Worm (Caenorhabditis elegans) whole organism, young adult: Measurements from ENCODE around the gene nhr-84.
A peak's percentile ranks its signal among the peaks of the same experiment; 100 is the strongest.

ENCODE experiments used
- B0019.2 ChIP-seq: fragments of 200-800 bp; sonication (Bioruptor generic); conservative IDR thresholded peaks from 2 replicates; pipeline ENCODE4 v1.3.6; 2022; ENCODE audit warnings: missing genetic modification reagents, missing genetic modification characterization, missing compliant biosample characterization
- F10E7.11 ChIP-seq: sonication (generic microtip); optimal IDR thresholded peaks from 2 replicates; lab custom pipeline; 2017; ENCODE audit warnings: mild to moderate bottlenecking, missing genetic modification characterization, moderate library complexity, missing compliant biosample characterization
- F22D6.2 ChIP-seq: sonication (generic microtip); optimal IDR thresholded peaks from 2 replicates; lab custom pipeline; 2016; ENCODE audit warnings: mild to moderate bottlenecking, missing genetic modification characterization, missing compliant biosample characterization
- F23B12.7 ChIP-seq: sonication (generic microtip); optimal IDR thresholded peaks from 2 replicates; lab custom pipeline; 2017; ENCODE audit warnings: missing genetic modification characterization, mild to moderate bottlenecking, missing compliant biosample characterization, antibody characterized with exemption, moderate library complexity; ENCODE audit not compliant: insufficient read depth
- F52B5.7 ChIP-seq: sonication (generic microtip); optimal IDR thresholded peaks from 2 replicates; lab custom pipeline; 2016; ENCODE audit warnings: mild to moderate bottlenecking, missing genetic modification characterization, missing compliant biosample characterization
- F57C9.4 ChIP-seq: sonication (generic microtip); optimal IDR thresholded peaks from 2 replicates; lab custom pipeline; 2017; ENCODE audit warnings: mild to moderate bottlenecking, missing genetic modification characterization, missing compliant biosample characterization
- Y53F4B.3 ChIP-seq: fragments of 200-800 bp; sonication (Bioruptor generic); IDR thresholded peaks from 2 replicates; pipeline ENCODE4 v1.3.6; 2022; ENCODE audit warnings: missing genetic modification reagents, missing genetic modification characterization, missing compliant biosample characterization
- ZK185.1 ChIP-seq: sonication (generic microtip); optimal IDR thresholded peaks from 2 replicates; lab custom pipeline; 2016; ENCODE audit warnings: mild to moderate bottlenecking, missing genetic modification characterization, missing compliant biosample characterization; ENCODE audit not compliant: poor library complexity, severe bottlenecking
- akir-1 ChIP-seq: fragments of 200-800 bp; sonication (Bioruptor generic); optimal IDR thresholded peaks from 2 replicates; lab custom pipeline; 2018; ENCODE audit warnings: mild to moderate bottlenecking, missing genetic modification characterization, moderate library complexity, missing compliant biosample characterization
- ccch-3 ChIP-seq: fragments of 200-800 bp; sonication (Bioruptor generic); optimal IDR thresholded peaks from 2 replicates; lab custom pipeline; 2018; ENCODE audit warnings: mild to moderate bottlenecking, missing genetic modification characterization, missing compliant biosample characterization
- cebp-1 ChIP-seq, 2 experiments: fragments of 200-800 bp in 1 of 2; sonication (Bioruptor generic) in 1 of 2; sonication (generic microtip) in 1 of 2; IDR thresholded peaks in 1 of 2; optimal IDR thresholded peaks in 1 of 2; 2 replicates each; pipeline versions ENCODE4 v1.3.6 to Lab custom; 2017 to 2022; ENCODE audit warnings: missing compliant biosample characterization in 2 of 2, missing genetic modification characterization in 2 of 2, mild to moderate bottlenecking in 1 of 2, missing genetic modification reagents in 1 of 2, moderate library complexity in 1 of 2
- ceh-100 ChIP-seq: fragments of 200-800 bp; sonication (Bioruptor generic); IDR thresholded peaks from 2 replicates; pipeline ENCODE4 v1.3.6; 2022; ENCODE audit warnings: missing genetic modification reagents, missing genetic modification characterization, missing compliant biosample characterization
- die-1 ChIP-seq: sonication (generic microtip); optimal IDR thresholded peaks from 2 replicates; lab custom pipeline; 2016; ENCODE audit warnings: missing genotype, mild to moderate bottlenecking, missing genetic modification characterization, missing compliant biosample characterization
- dox-1 ChIP-seq: fragments of 200-800 bp; sonication (Bioruptor generic); IDR thresholded peaks from 2 replicates; pipeline ENCODE4 v1.3.6; 2022; ENCODE audit warnings: missing genetic modification reagents, missing genetic modification characterization, missing compliant biosample characterization
- efl-1 ChIP-seq: fragments of 150-350 bp; optimal IDR thresholded peaks from 2 replicates; lab custom pipeline; 2014; ENCODE audit warnings: missing biosample characterization, missing genetic modification reagents, missing genetic modification characterization
- egl-44 ChIP-seq: fragments of 200-800 bp; sonication (Bioruptor generic); IDR thresholded peaks from 2 replicates; pipeline ENCODE4 v1.3.6; 2022; ENCODE audit warnings: missing genetic modification reagents, missing genetic modification characterization, missing compliant biosample characterization
- egrh-3 ChIP-seq: fragments of 200-800 bp; sonication (Bioruptor generic); IDR thresholded peaks from 2 replicates; pipeline ENCODE4 v1.3.6; 2022; ENCODE audit warnings: missing genetic modification reagents, missing genetic modification characterization, missing compliant biosample characterization
- fkh-3 ChIP-seq: sonication (generic microtip); optimal IDR thresholded peaks from 2 replicates; lab custom pipeline; 2016; ENCODE audit warnings: mild to moderate bottlenecking, missing genetic modification characterization, missing compliant biosample characterization
- hlh-26 ChIP-seq: fragments of 200-800 bp; sonication (Bioruptor generic); conservative IDR thresholded peaks from 2 replicates; pipeline ENCODE4 v1.3.6; 2022; ENCODE audit warnings: missing genetic modification reagents, missing genetic modification characterization, missing compliant biosample characterization
- hsf-1 ChIP-seq: fragments of 200-800 bp; sonication (Bioruptor generic); IDR thresholded peaks from 2 replicates; pipeline ENCODE4 v1.3.6; 2022; ENCODE audit warnings: missing genetic modification reagents, missing genetic modification characterization, missing compliant biosample characterization
- let-607 ChIP-seq, 2 experiments: fragments of 200-800 bp in 1 of 2; sonication (Bioruptor generic) in 1 of 2; sonication (generic microtip) in 1 of 2; optimal IDR thresholded peaks; 2 replicates each; lab custom pipeline; 2016 to 2018; ENCODE audit warnings: mild to moderate bottlenecking in 2 of 2, missing compliant biosample characterization in 2 of 2, missing genetic modification characterization in 2 of 2, moderate library complexity in 2 of 2, missing genotype in 1 of 2
- lir-1 ChIP-seq: fragments of 200-800 bp; sonication (Bioruptor generic); conservative IDR thresholded peaks from 2 replicates; pipeline ENCODE4 v1.3.6; 2022; ENCODE audit warnings: missing genetic modification reagents, missing genetic modification characterization, missing compliant biosample characterization
- lsl-1 ChIP-seq: fragments of 200-800 bp; sonication (Bioruptor generic); optimal IDR thresholded peaks from 2 replicates; lab custom pipeline; 2018; ENCODE audit warnings: mild to moderate bottlenecking, missing genetic modification characterization, moderate library complexity, missing compliant biosample characterization
- madf-8 ChIP-seq: fragments of 200-800 bp; sonication (Bioruptor generic); conservative IDR thresholded peaks from 2 replicates; pipeline ENCODE4 v1.3.6; 2022; ENCODE audit warnings: missing genetic modification reagents, missing genetic modification characterization, missing compliant biosample characterization
- mel-28 ChIP-seq: sonication (generic microtip); optimal IDR thresholded peaks from 2 replicates; lab custom pipeline; 2016; ENCODE audit warnings: borderline replicate concordance, mild to moderate bottlenecking, missing genetic modification characterization, missing compliant biosample characterization
- nfyb-1 ChIP-seq: fragments of 200-800 bp; sonication (Bioruptor generic); IDR thresholded peaks from 2 replicates; pipeline ENCODE4 v1.3.6; 2022; ENCODE audit warnings: missing genetic modification reagents, missing genetic modification characterization, missing compliant biosample characterization
- nhr-179 ChIP-seq: sonication (generic microtip); optimal IDR thresholded peaks from 2 replicates; lab custom pipeline; 2016; ENCODE audit warnings: mild to moderate bottlenecking, missing genetic modification characterization, missing compliant biosample characterization
- nhr-80 ChIP-seq: sonication (generic microtip); optimal IDR thresholded peaks from 2 replicates; lab custom pipeline; 2016; ENCODE audit warnings: missing genetic modification characterization, missing compliant biosample characterization
- sdz-38 ChIP-seq: sonication (generic microtip); optimal IDR thresholded peaks from 2 replicates; lab custom pipeline; 2016; ENCODE audit warnings: missing genotype, missing genetic modification characterization, missing compliant biosample characterization
- snpc-3.4 ChIP-seq: sonication (generic microtip); optimal IDR thresholded peaks from 2 replicates; lab custom pipeline; 2017; ENCODE audit warnings: missing genetic modification characterization, mild to moderate bottlenecking, missing compliant biosample characterization, antibody characterized with exemption, moderate library complexity, missing genotype, missing genetic modification reagents
- snpc-4 ChIP-seq, 5 experiments: fragments of 150-350 bp in 1 of 5; sonication (generic microtip) in 4 of 5; optimal IDR thresholded peaks; 2 replicates each; lab custom pipeline; 2014 to 2018; ENCODE audit warnings: missing genetic modification characterization in 5 of 5, missing biosample characterization in 3 of 5, antibody characterized with exemption in 2 of 5, mild to moderate bottlenecking in 2 of 5, missing compliant biosample characterization in 2 of 5, missing genotype in 2 of 5, moderate library complexity in 2 of 5, missing genetic modification reagents in 1 of 5
- zim-3 ChIP-seq: sonication (generic microtip); optimal IDR thresholded peaks from 2 replicates; lab custom pipeline; 2017; ENCODE audit warnings: mild to moderate bottlenecking, missing genetic modification characterization, moderate library complexity, missing compliant biosample characterization
- ztf-22 ChIP-seq: fragments of 200-800 bp; sonication (Bioruptor generic); optimal IDR thresholded peaks from 2 replicates; lab custom pipeline; 2018; ENCODE audit warnings: mild to moderate bottlenecking, missing genetic modification characterization, moderate library complexity, missing compliant biosample characterization
- ztf-28 ChIP-seq: fragments of 200-800 bp; sonication (Bioruptor generic); IDR thresholded peaks from 2 replicates; pipeline ENCODE4 v1.3.6; 2022; ENCODE audit warnings: missing genetic modification reagents, missing genetic modification characterization, missing compliant biosample characterization

Gene nhr-84

ce11 chrV:15887708-15888295, 8.4 kb upstream of the nhr-84 start:
- TF ChIP-seq egl-44, result 0 out of 2 replicates have a peak, but pooled peaks have one; percentile 23
- TF ChIP-seq Y53F4B.3, result no peak
- peak; percentile 72 for TF ChIP-seq nhr-80 (tag; lab: Kevin White, UChicago)
- TF ChIP-seq madf-8 (GFP tag; lab: Robert Waterston, UW), result no peak
- TF ChIP-seq nhr-179, result no peak
- TF ChIP-seq lsl-1, result no peak
- no peak for TF ChIP-seq B0019.2 (GFP tag; lab: Robert Waterston, UW)
- no peak for TF ChIP-seq lir-1 (GFP tag; lab: Robert Waterston, UW)
- TF ChIP-seq snpc-4 (GFP tag; optimal IDR thresholded peaks at IDR 0.05; lab: Kevin White, UChicago), result no peak
- no peak for TF ChIP-seq snpc-4 (tag; optimal IDR thresholded peaks at IDR 0.05; lab: Kevin White, UChicago)
- no peak for TF ChIP-seq cebp-1 (GFP tag; IDR thresholded peaks at IDR 0.05; lab: Robert Waterston, UW)
- TF ChIP-seq cebp-1 (tag; optimal IDR thresholded peaks at IDR 0.05; lab: Kevin White, UChicago), result peak; percentile 21
- TF ChIP-seq zim-3, result no peak
- peak; percentile 26 for TF ChIP-seq ztf-22
- no peak for TF ChIP-seq F57C9.4
- TF ChIP-seq dox-1 (GFP tag; lab: Robert Waterston, UW), result peak; percentile 32; the same call in 1 of the 2 replicates
- no peak for TF ChIP-seq F22D6.2
- TF ChIP-seq egrh-3, result no peak
- no peak for TF ChIP-seq F52B5.7 (tag; lab: Kevin White, UChicago)
- peak; percentile 55; the same call in 1 of the 2 replicates for TF ChIP-seq nfyb-1 (GFP tag; lab: Robert Waterston, UW)

- TF ChIP-seq madf-8 (GFP tag; lab: Robert Waterston, UW) (no peak), efl-1 (GFP tag; lab: Kevin White, UChicago) (no peak), ztf-28 (GFP tag; lab: Robert Waterston, UW) (no peak), akir-1 (GFP tag; lab: Kevin White, UChicago) (no peak), sdz-38 (tag; lab: Kevin White, UChicago) (no peak), mel-28 (tag; lab: Kevin White, UChicago) (no peak), snpc-3.4 (no peak), ZK185.1 (tag; lab: Kevin White, UChicago) (no peak), hlh-26 (no peak), die-1 (tag; lab: Kevin White, UChicago) (no peak), let-607 (tag; optimal IDR thresholded peaks at IDR 0.05; lab: Kevin White, UChicago) (no peak), lir-1 (GFP tag; lab: Robert Waterston, UW) (no peak), F23B12.7 (tag; lab: Kevin White, UChicago) (no peak), Y53F4B.3 (no peak), nhr-179 (no peak), fkh-3 (tag; lab: Kevin White, UChicago) (no peak), ceh-100 (GFP tag; lab: Robert Waterston, UW) (no peak), ccch-3 (GFP tag; lab: Kevin White, UChicago) (no peak), F10E7.11 (tag; lab: Kevin White, UChicago) (no peak)
- TF ChIP-seq, all 124 proteins: peak for 0
Observed at ce11 chrV:15885967-15886366, 6.6 kb upstream of the nhr-84 start, which contains the start of gene T06C12.9. Gene T06C12.9, minus strand, starts transcription at chrV:15886067.

ce11 chrV:15884698-15885097, 5.3 kb upstream of the nhr-84 start, which contains the start of gene oac-42:
Gene oac-42, minus strand, starts transcription at chrV:15884798.
- no peak for TF ChIP-seq hsf-1 (GFP tag; lab: Robert Waterston, UW)
